Worm (Caenorhabditis elegans): ENCODE results near the gene tsp-9.

DNA sequence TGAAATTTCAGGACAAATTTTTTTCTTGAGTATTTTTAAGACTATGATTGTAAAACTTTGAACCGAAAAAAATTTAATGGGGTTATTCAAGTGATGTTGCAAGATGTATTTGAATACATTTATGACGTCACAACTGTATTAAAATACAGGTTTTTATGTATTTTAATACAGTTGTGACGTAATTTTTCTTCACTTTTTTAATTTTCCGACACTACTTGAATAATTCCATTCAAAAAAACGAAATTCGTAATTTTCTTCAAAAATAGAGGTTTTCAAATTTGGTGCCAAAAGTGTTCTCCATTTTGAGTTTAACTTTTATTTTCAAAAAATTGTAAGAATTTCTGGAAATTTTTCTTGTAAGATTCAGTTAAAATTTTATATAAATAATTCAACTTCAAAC is 3.1 kb upstream of the tsp-9 start:
- TF ChIP-seq ceh-82 (tag; optimal IDR thresholded peaks at IDR 0.05) (no peak), fos-1 (tag; optimal IDR thresholded peaks at IDR 0.05) (no peak)

Data from whole organism, L4 larva.